Fruit fly (Drosophila melanogaster): ENCODE results near the gene Pgant5.
A peak's percentile ranks its signal among the peaks of the same experiment; 100 is the strongest.

Pgant5 gene

dm6 chr2L:5044892-5045619, 48.3 kb downstream of the Pgant5 start (continued):
- TF ChIP-seq crc (GFP tag; optimal IDR thresholded peaks at IDR 0.05) = no peak
- TF ChIP-seq CG1647 (GFP tag; optimal IDR thresholded peaks at IDR 0.05) = no peak
- peak; percentile 83 for TF ChIP-seq CG31441 (GFP tag; IDR thresholded peaks at IDR 0.05)
- TF ChIP-seq CG6854 (GFP tag; optimal IDR thresholded peaks at IDR 0.05) = no peak
- no peak for TF ChIP-seq CG3995 (GFP tag; optimal IDR thresholded peaks at IDR 0.05)
- no peak for TF ChIP-seq sob (GFP tag; IDR thresholded peaks at IDR 0.05)
- no peak for TF ChIP-seq cg (GFP tag; optimal IDR thresholded peaks at IDR 0.05)
- TF ChIP-seq ac (GFP tag; optimal IDR thresholded peaks at IDR 0.05) = no peak
- no peak for TF ChIP-seq Hr39 (optimal IDR thresholded peaks at IDR 0.05)
- TF ChIP-seq dimm (GFP tag; IDR thresholded peaks at IDR 0.05) = peak; percentile 46
- TF ChIP-seq Max (GFP tag; optimal IDR thresholded peaks at IDR 0.05) = peak; percentile 42
- TF ChIP-seq ash1 (GFP tag; optimal IDR thresholded peaks at IDR 0.05) = no peak
- TF ChIP-seq chif (GFP tag; optimal IDR thresholded peaks at IDR 0.05) = peak in 1 of 2 experiments; percentile 51
- peak; percentile 24 for TF ChIP-seq run (tag; optimal IDR thresholded peaks at IDR 0.05)
- TF ChIP-seq fd64A (GFP tag; optimal IDR thresholded peaks at IDR 0.05) = no peak
- no peak for TF ChIP-seq Optix (GFP tag; IDR thresholded peaks at IDR 0.05)
- no peak for TF ChIP-seq Bteb2 (GFP tag; optimal IDR thresholded peaks at IDR 0.05)
- TF ChIP-seq Nf-YC (tag; optimal IDR thresholded peaks at IDR 0.05) = peak; percentile 43
- TF ChIP-seq Lpt (GFP tag; optimal IDR thresholded peaks at IDR 0.05) = no peak
- no peak for TF ChIP-seq al (GFP tag; IDR thresholded peaks at IDR 0.05)
- peak; percentile 41 for TF ChIP-seq CG12104 (GFP tag; optimal IDR thresholded peaks at IDR 0.05)
- TF ChIP-seq D19A (tag; optimal IDR thresholded peaks at IDR 0.05) = peak; percentile 75
- no peak for TF ChIP-seq Doc2 (GFP tag; IDR thresholded peaks at IDR 0.05)
- no peak for TF ChIP-seq Doc3 (GFP tag; IDR thresholded peaks at IDR 0.05; ENCODE audit: partially characterized antibody)
- peak; percentile 73 for TF ChIP-seq seq (GFP tag; IDR thresholded peaks at IDR 0.05)
- no peak for TF ChIP-seq CG2202 (tag; optimal IDR thresholded peaks at IDR 0.05)
- TF ChIP-seq bbx (GFP tag; IDR thresholded peaks at IDR 0.05; ENCODE audit: partially characterized antibody) = peak; percentile 46
- TF ChIP-seq ara (GFP tag; IDR thresholded peaks at IDR 0.05) = peak; percentile 53; the same call in 1 of the 2 replicates
- TF ChIP-seq CG8478 (optimal IDR thresholded peaks at IDR 0.05) = no peak
- TF ChIP-seq CG10979 (tag; optimal IDR thresholded peaks at IDR 0.05) = peak; percentile 54
- TF ChIP-seq ham (GFP tag; IDR thresholded peaks at IDR 0.05) = no peak; the same call in 1 of the 2 replicates
- peak; percentile 24 for TF ChIP-seq tio (GFP tag; optimal IDR thresholded peaks at IDR 0.05)
- TF ChIP-seq dan (GFP tag; IDR thresholded peaks at IDR 0.05) = no peak
- no peak for TF ChIP-seq oc (tag; optimal IDR thresholded peaks at IDR 0.05)
- no peak for TF ChIP-seq Ravus (GFP tag; IDR thresholded peaks at IDR 0.05)
- no peak for TF ChIP-seq CG12219 (GFP tag; optimal IDR thresholded peaks at IDR 0.05)
- TF ChIP-seq CG1602 (GFP tag; optimal IDR thresholded peaks at IDR 0.05) = peak; percentile 29
- TF ChIP-seq Meics (GFP tag; optimal IDR thresholded peaks at IDR 0.05) = peak; percentile 68
- peak; percentile 85 for TF ChIP-seq Gug (GFP tag; IDR thresholded peaks at IDR 0.05)
- no peak for TF ChIP-seq Scr (GFP tag; IDR thresholded peaks at IDR 0.05; ENCODE audit: partially characterized antibody)
- no peak for TF ChIP-seq CG42726 (GFP tag; IDR thresholded peaks at IDR 0.05; ENCODE audit: partially characterized antibody)
- TF ChIP-seq Opbp (GFP tag; IDR thresholded peaks at IDR 0.05; ENCODE audit: partially characterized antibody) = 0 out of 3 replicates have a peak, but pooled peaks have one; percentile 8
- TF ChIP-seq lilli (GFP tag; optimal IDR thresholded peaks at IDR 0.05) = peak; percentile 57
- no peak for TF ChIP-seq toy (GFP tag; IDR thresholded peaks at IDR 0.05)
- TF ChIP-seq grn (GFP tag; optimal IDR thresholded peaks at IDR 0.05) = no peak
- peak; percentile 5 for TF ChIP-seq Atf3 (GFP tag; optimal IDR thresholded peaks at IDR 0.05)
- no peak for TF ChIP-seq CG11560 (tag; IDR thresholded peaks at IDR 0.05)
- no peak for TF ChIP-seq crol (GFP tag; IDR thresholded peaks at IDR 0.05)
- TF ChIP-seq CG10147 (GFP tag; optimal IDR thresholded peaks at IDR 0.05) = peak; percentile 8
- no peak for TF ChIP-seq dm (GFP tag; optimal IDR thresholded peaks at IDR 0.05)
- no peak for TF ChIP-seq z (GFP tag; IDR thresholded peaks at IDR 0.05)
